Fruit fly (Drosophila melanogaster): ENCODE measurements around the gene ogre.

ogre gene

DNA sequence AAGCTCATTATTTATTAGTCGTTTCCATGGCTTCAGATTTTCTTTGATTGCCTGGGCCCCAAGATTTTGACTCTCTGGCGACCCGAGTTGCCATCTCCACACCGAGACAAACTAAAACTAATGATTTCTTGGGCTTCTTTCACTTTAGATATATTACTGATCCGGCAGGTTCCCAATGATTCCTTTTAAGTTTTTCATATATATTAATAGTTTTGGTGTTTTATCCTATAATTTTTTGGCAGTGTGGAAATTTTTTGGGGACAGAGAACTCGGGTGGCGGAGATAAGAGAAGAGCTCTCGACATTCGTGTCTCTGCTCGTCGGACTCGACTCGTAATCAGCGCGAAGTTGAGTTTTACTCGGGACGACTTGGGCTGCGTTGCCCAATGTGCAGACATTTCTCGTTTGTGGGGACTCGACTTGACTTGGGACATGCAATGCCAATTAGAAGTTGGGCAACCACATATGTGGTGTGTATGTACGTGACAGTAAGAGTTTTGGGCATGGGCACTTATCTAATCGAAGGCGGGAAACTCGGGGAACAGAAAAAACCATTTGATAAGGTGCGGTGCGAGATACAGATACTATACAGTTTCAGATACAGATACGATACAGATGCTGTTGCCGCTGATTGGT is 10.1 kb upstream of the ogre start:
- TF ChIP-seq usp (GFP tag; optimal IDR thresholded peaks at IDR 0.05): no peak
- no peak for TF ChIP-seq psq (optimal IDR thresholded peaks at IDR 0.05)
- TF ChIP-seq CG8478 (optimal IDR thresholded peaks at IDR 0.05): no peak
- TF ChIP-seq pan (optimal IDR thresholded peaks at IDR 0.05): no peak
- no peak for TF ChIP-seq Dll (optimal IDR thresholded peaks at IDR 0.05)
- no peak for TF ChIP-seq EcR (GFP tag; optimal IDR thresholded peaks at IDR 0.05)

DNA sequence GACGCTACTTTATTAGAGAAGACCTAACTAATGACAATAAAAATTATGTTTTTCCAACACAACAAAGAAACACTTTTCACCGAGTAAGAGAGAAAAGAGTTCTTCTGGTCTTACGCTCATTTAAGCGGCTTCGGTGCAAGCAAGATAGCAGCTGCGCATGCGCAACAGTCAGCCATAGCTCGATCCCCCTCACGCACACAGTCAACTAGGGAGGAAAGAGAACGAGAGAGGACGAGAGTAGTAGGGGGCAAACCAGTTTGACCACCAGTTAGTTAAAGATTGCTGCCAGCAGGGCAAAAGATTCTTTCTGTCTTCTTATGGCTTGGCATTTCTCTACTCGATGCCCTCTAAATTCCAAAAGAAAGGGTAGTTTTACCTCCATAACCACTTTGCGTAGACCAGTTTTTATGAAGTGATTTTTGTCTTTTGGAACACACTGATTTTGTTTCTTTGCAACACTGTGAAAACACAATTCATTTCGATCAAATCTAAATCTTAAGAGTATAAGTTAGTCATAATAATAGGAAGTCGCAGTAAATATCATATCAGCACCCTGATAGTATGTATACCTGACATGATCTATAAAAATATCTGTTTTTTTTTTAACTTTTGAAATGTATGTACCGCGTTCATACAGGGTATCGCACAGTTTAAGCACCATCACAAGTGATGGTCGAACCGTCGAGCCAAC is 9.5 kb upstream of the ogre start:
- no peak for TF ChIP-seq CG8478 (optimal IDR thresholded peaks at IDR 0.05)
- peak; percentile 45 for TF ChIP-seq pan (optimal IDR thresholded peaks at IDR 0.05)

dm6 chrX:6998492-6998852 is 7.4 kb upstream of the ogre start, which contains the start of gene Inx2:
Inx2 (plus strand) TSS chrX:6998672.
- TF ChIP-seq pan (optimal IDR thresholded peaks at IDR 0.05) (no peak), EcR (GFP tag; optimal IDR thresholded peaks at IDR 0.05) (peak in 1 of 2 experiments; percentile 1), Dll (optimal IDR thresholded peaks at IDR 0.05) (peak; percentile 78), usp (GFP tag; optimal IDR thresholded peaks at IDR 0.05) (no peak), CG8478 (optimal IDR thresholded peaks at IDR 0.05) (no peak), psq (optimal IDR thresholded peaks at IDR 0.05) (no peak)

dm6 chrX:6997653-6998491 is 6.8 kb upstream of the ogre start:
- TF ChIP-seq psq (optimal IDR thresholded peaks at IDR 0.05) (no peak), CG8478 (optimal IDR thresholded peaks at IDR 0.05) (no peak), Dll (optimal IDR thresholded peaks at IDR 0.05) (no peak), pan (optimal IDR thresholded peaks at IDR 0.05) (no peak), usp (GFP tag; optimal IDR thresholded peaks at IDR 0.05) (no peak)

DNA sequence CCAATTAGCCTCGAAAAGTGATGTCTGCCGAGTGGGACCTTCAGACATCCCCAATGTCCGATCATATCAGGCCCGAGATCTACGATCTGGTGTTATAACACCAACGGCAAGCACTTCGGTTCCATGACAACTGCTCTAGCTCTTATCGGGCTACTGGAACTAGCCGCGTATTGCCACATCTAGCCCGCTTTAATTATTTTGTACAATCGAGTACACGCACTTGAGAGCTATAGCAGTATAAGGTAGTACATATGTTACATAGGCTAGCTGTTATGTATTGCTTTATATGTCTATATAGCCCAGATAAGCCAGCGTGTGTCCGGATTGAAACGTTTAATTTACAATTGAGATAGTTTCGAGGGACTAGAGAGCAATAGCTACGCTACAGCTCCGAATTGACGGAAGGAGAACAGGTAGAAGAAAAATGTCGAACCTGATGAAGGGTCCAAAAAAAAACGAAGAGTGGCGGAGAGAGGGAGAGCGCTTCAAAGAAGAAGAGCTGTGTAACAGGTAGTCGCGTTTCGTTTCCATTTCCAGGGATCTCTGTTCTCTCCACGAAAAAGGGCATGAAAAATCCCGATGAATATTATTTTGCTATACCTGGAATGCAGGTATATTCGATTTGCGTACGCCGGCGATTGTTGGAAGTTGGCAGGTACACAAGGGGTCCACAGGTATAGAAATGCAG is 6.0 kb upstream of the ogre start:
- no peak for TF ChIP-seq psq (optimal IDR thresholded peaks at IDR 0.05)
- no peak for TF ChIP-seq usp (GFP tag; optimal IDR thresholded peaks at IDR 0.05)
- no peak for TF ChIP-seq CG8478 (optimal IDR thresholded peaks at IDR 0.05)
- TF ChIP-seq EcR (GFP tag; optimal IDR thresholded peaks at IDR 0.05): no peak
- TF ChIP-seq Dll (optimal IDR thresholded peaks at IDR 0.05): no peak
- no peak for TF ChIP-seq pan (optimal IDR thresholded peaks at IDR 0.05)

dm6 chrX:6996130-6996529 is 5.0 kb upstream of the ogre start:
- no peak for TF ChIP-seq EcR (GFP tag; optimal IDR thresholded peaks at IDR 0.05)
- no peak for TF ChIP-seq CG8478 (optimal IDR thresholded peaks at IDR 0.05)
- no peak for TF ChIP-seq psq (optimal IDR thresholded peaks at IDR 0.05)
- TF ChIP-seq usp (GFP tag; optimal IDR thresholded peaks at IDR 0.05): no peak
- no peak for TF ChIP-seq pan (optimal IDR thresholded peaks at IDR 0.05)
- no peak for TF ChIP-seq Dll (optimal IDR thresholded peaks at IDR 0.05)

DNA sequence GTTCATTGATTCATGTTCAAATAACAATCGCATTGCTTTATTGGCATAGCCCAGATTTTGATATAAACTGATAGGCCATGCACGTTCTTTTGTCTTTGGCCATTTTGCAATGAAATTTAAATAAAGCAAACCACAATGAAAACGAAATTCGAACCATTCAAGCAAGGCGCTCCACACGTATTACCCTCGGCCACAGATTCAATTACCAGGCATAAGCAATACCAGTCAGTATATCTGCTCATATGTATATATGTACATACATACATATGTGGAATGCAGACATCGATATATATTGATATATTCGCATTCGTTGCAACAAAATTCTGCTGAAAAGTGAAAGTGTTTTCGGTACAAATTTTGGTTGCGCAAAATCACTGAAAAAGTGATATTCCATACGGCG is 4.1 kb upstream of the ogre start:
- no peak for TF ChIP-seq usp (GFP tag; optimal IDR thresholded peaks at IDR 0.05)

dm6 chrX:6994473-6995179 is 3.5 kb upstream of the ogre start:
- TF ChIP-seq psq (optimal IDR thresholded peaks at IDR 0.05) (no peak), CG8478 (optimal IDR thresholded peaks at IDR 0.05) (no peak), usp (GFP tag; optimal IDR thresholded peaks at IDR 0.05) (no peak), EcR (GFP tag; optimal IDR thresholded peaks at IDR 0.05) (no peak), pan (optimal IDR thresholded peaks at IDR 0.05) (no peak), Dll (optimal IDR thresholded peaks at IDR 0.05) (no peak)

DNA sequence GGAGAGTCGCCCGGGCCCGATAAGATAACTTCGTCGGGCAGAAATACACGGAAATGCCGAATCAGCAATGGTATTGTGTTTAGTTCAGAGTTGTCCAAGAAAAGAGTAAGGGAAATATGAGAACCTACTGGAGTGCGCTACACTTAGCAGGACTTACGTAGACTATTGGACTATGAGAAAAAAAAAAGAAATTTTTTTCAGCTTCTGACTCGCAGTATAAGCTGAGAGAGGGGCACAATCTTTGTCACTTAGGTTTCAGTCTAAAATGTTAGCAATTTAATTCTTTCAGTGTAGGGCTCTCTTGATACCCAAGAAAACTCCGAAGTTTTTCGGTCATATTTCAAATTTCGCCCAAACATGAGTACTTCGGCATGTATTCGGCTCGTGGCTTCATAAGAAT is 2.6 kb upstream of the ogre start:
- TF ChIP-seq pan (optimal IDR thresholded peaks at IDR 0.05): no peak
- TF ChIP-seq CG8478 (optimal IDR thresholded peaks at IDR 0.05): no peak
- TF ChIP-seq EcR (GFP tag; optimal IDR thresholded peaks at IDR 0.05): no peak
- TF ChIP-seq usp (GFP tag; optimal IDR thresholded peaks at IDR 0.05): no peak
- no peak for TF ChIP-seq psq (optimal IDR thresholded peaks at IDR 0.05)
- TF ChIP-seq Dll (optimal IDR thresholded peaks at IDR 0.05): no peak

DNA sequence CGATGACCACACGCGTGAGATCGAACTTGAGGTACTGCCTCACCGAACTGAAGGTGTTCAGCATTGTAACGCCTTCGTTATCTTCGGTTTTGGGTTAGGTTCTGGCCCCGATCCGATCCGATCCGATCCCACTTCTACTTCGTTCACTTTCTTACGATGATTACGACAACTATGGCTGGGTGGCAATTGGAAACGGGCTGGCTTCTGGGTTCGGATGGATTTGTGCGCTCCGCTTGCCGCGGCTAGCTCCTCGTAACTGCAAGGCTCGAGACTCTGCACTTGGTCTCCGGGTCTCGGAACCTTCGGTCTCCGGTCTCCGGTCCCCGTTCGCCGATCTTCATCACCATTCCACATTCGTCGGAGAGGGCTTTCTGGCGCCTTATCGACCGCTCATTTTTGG is 2.2 kb upstream of the ogre start, which contains the start of gene Inx7:
Gene Inx7, minus strand, starts transcription at position 263 of the 400 bp plus-strand sequence.
- no peak for TF ChIP-seq EcR (GFP tag; optimal IDR thresholded peaks at IDR 0.05)
- TF ChIP-seq CG8478 (optimal IDR thresholded peaks at IDR 0.05): no peak
- no peak for TF ChIP-seq psq (optimal IDR thresholded peaks at IDR 0.05)
- TF ChIP-seq usp (GFP tag; optimal IDR thresholded peaks at IDR 0.05): no peak
- no peak for TF ChIP-seq pan (optimal IDR thresholded peaks at IDR 0.05)
- no peak for TF ChIP-seq Dll (optimal IDR thresholded peaks at IDR 0.05)

- TF ChIP-seq Dll (optimal IDR thresholded peaks at IDR 0.05) (no peak), psq (optimal IDR thresholded peaks at IDR 0.05) (no peak), usp (GFP tag; optimal IDR thresholded peaks at IDR 0.05) (no peak), CG8478 (optimal IDR thresholded peaks at IDR 0.05) (no peak), pan (optimal IDR thresholded peaks at IDR 0.05) (no peak), EcR (GFP tag; optimal IDR thresholded peaks at IDR 0.05) (no peak)
These were observed 1.0 kb downstream of the ogre start for dm6 chrX:6990105-6990504.

All from whole organism.